Fruit fly (Drosophila melanogaster) whole organism, pupa: ENCODE results near the gene CG18558.

Experiments
- CG10348 ChIP-seq: fragments of 200-800 bp; sonication (Bioruptor generic); IDR thresholded peaks from 2 replicates; pipeline ENCODE4 v1.3.6; 2022; ENCODE audit warnings: missing biosample characterization, missing genetic modification characterization
- CG12605 ChIP-seq: fragments of 200-800 bp; sonication (Bioruptor generic); IDR thresholded peaks from 2 replicates; pipeline ENCODE4 v1.3.6; 2022; ENCODE audit warnings: missing biosample characterization, missing genetic modification characterization
- CG13204 ChIP-seq: fragments of 200-800 bp; sonication (Bioruptor generic); optimal IDR thresholded peaks from 2 replicates; lab custom pipeline; 2018; ENCODE audit warnings: missing biosample characterization, mild to moderate bottlenecking, missing genetic modification characterization, moderate library complexity
- CG14655 ChIP-seq: fragments of 200-800 bp; sonication (Bioruptor generic); optimal IDR thresholded peaks from 3 replicates; lab custom pipeline; 2017; ENCODE audit warnings: mild to moderate bottlenecking, missing biosample characterization, missing genetic modification reagents, missing genetic modification characterization
- CG15710 ChIP-seq: fragments of 200-800 bp; sonication (Bioruptor generic); optimal IDR thresholded peaks from 2 replicates; lab custom pipeline; 2018; ENCODE audit warnings: missing biosample characterization, mild to moderate bottlenecking, missing genetic modification characterization, moderate library complexity
- CG17806 ChIP-seq: fragments of 200-800 bp; sonication (Bioruptor generic); optimal IDR thresholded peaks from 2 replicates; lab custom pipeline; 2018; ENCODE audit warnings: missing biosample characterization, mild to moderate bottlenecking, missing genetic modification characterization, moderate library complexity
- CG32121 ChIP-seq: fragments of 200-800 bp; sonication (Bioruptor generic); IDR thresholded peaks from 2 replicates; pipeline ENCODE4 v1.3.6; 2022; ENCODE audit warnings: missing biosample characterization, missing genetic modification characterization
- CG34367 ChIP-seq: fragments of 200-800 bp; sonication (Bioruptor generic); optimal IDR thresholded peaks from 2 replicates; lab custom pipeline; 2018; ENCODE audit warnings: missing biosample characterization, mild to moderate bottlenecking, missing genetic modification characterization
- CG4496 ChIP-seq: fragments of 200-800 bp; sonication (Bioruptor generic); IDR thresholded peaks from 3 replicates; pipeline ENCODE4 v1.3.6; 2022; ENCODE audit warnings: missing biosample characterization, missing genetic modification characterization
- CG8159 ChIP-seq: fragments of 200-800 bp; sonication (Bioruptor generic); optimal IDR thresholded peaks from 3 replicates; lab custom pipeline; 2018; ENCODE audit warnings: missing biosample characterization, mild to moderate bottlenecking, missing genetic modification characterization, moderate library complexity
- CG9948 ChIP-seq: fragments of 200-800 bp; sonication (Bioruptor generic); optimal IDR thresholded peaks from 2 replicates; lab custom pipeline; 2018; ENCODE audit warnings: missing biosample characterization, mild to moderate bottlenecking, missing genetic modification characterization, moderate library complexity
- D1 ChIP-seq: fragments of 200-800 bp; sonication (Bioruptor generic); optimal IDR thresholded peaks from 2 replicates; lab custom pipeline; 2018; ENCODE audit warnings: missing biosample characterization, mild to moderate bottlenecking, missing genetic modification characterization, moderate library complexity
- EcR ChIP-seq: fragments of 200-800 bp; sonication (Bioruptor generic); optimal IDR thresholded peaks from 3 replicates; lab custom pipeline; 2019; ENCODE audit warnings: missing biosample characterization, missing genetic modification characterization, mild to moderate bottlenecking, moderate library complexity, missing genetic modification reagents
- Ets98B ChIP-seq: fragments of 200-800 bp; sonication (Bioruptor generic); IDR thresholded peaks from 2 replicates; pipeline ENCODE4 v1.3.6; 2022; ENCODE audit warnings: missing biosample characterization, missing genetic modification characterization
- Pif1A ChIP-seq: fragments of 200-800 bp; sonication (Bioruptor generic); optimal IDR thresholded peaks from 3 replicates; lab custom pipeline; 2016; ENCODE audit warnings: missing biosample characterization, missing genetic modification characterization
- Pif1B ChIP-seq: fragments of 200-800 bp; sonication (Bioruptor generic); optimal IDR thresholded peaks from 3 replicates; lab custom pipeline; 2016; ENCODE audit warnings: missing biosample characterization, missing genetic modification characterization
- Snoo ChIP-seq: fragments of 200-800 bp; sonication (Bioruptor generic); optimal IDR thresholded peaks from 3 replicates; lab custom pipeline; 2017; ENCODE audit warnings: missing biosample characterization, mild to moderate bottlenecking, missing genetic modification characterization, inconsistent platforms
- fd96Ca ChIP-seq: fragments of 200-800 bp; sonication (Bioruptor generic); IDR thresholded peaks from 3 replicates; pipeline ENCODE4 v1.3.6; 2022; ENCODE audit warnings: missing biosample characterization, missing genetic modification characterization
- gl ChIP-seq: fragments of 200-800 bp; sonication (Bioruptor generic); optimal IDR thresholded peaks from 2 replicates; lab custom pipeline; 2018; ENCODE audit warnings: missing biosample characterization, mild to moderate bottlenecking, missing genetic modification characterization
- rn ChIP-seq: fragments of 200-800 bp; sonication (Bioruptor generic); IDR thresholded peaks from 2 replicates; pipeline ENCODE4 v1.3.6; 2022; ENCODE audit warnings: missing biosample characterization, missing genetic modification characterization

Gene CG18558

DNA sequence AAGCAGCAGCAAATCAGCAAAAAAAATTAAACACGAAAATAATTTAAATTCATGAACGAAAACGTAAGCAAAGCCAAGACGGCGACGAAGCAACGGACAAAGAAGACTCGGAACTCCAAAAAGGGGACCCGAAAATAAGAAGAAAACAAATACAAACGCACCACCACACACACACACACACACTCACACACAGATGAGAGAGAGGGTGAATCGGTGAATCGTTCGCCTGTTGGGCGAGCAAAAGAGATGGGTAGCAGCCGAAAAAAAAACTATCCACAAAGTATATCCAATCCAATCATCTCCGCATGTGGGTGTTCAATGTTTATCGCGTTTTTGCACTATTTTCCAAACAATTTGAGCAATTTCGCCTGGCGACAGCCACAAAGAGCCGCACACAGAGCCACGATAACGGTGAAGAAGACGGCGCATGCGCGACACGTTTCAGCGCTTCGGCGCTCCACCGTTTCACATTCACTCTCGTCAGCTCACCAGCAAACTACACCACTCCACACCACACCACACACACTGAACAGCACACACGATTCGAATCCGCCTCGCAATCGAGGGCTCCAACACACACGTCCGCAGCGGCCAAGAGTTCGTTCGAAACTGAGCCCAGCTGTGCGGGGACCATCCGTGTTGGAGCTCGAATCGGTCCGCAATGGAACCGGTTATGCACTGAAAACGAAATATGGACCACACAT lies 14.5 kb downstream of the CG18558 start, which contains the start of gene Duox:
Gene Duox (minus strand): TSS at position 612 of the 704 bp plus-strand sequence.
- TF ChIP-seq CG4496 (GFP tag; lab: Robert Waterston, UW) = 0 out of 3 replicates have a peak, but pooled peaks have one; percentile 73
- TF ChIP-seq fd96Ca (GFP tag; lab: Robert Waterston, UW) = no peak
- no peak for TF ChIP-seq CG14655 (GFP tag; lab: Kevin White, UChicago)
- TF ChIP-seq Snoo (tag; lab: Kevin White, UChicago) = no peak
- no peak; the same call in 1 of the 2 replicates for TF ChIP-seq Ets98B (GFP tag; lab: Robert Waterston, UW)
- TF ChIP-seq rn = no peak
- TF ChIP-seq gl (tag; lab: Kevin White, UChicago) = no peak

DNA sequence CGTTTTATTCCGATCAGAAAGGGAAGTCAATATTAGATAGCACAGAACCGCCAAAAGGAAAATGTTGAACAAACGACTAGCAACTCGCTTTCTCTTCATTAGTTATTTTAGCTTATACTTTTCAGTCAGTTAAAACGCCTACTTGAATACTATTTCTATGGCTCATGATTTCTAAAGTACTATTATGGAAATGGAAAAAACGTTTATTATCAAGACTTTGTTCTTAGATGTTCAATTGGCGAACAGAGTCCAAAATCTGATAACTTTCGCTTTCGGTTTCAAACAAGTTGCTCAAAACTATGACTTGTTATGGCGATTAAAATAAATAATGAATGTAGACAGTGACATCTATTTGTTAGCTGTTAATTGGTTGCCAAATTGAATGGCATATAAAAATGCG lies 18.9 kb downstream of the CG18558 start, which contains the start of gene CG3123:
Gene CG3123 (minus strand): TSS at position 101 of the 400 bp plus-strand sequence.
- TF ChIP-seq CG12605 (no peak), fd96Ca (GFP tag; lab: Robert Waterston, UW) (no peak), CG17806 (tag; lab: Kevin White, UChicago) (no peak), CG4496 (GFP tag; lab: Robert Waterston, UW) (no peak), CG13204 (GFP tag; lab: Kevin White, UChicago) (no peak), CG9948 (no peak), CG10348 (GFP tag; lab: Robert Waterston, UW) (no peak)

DNA sequence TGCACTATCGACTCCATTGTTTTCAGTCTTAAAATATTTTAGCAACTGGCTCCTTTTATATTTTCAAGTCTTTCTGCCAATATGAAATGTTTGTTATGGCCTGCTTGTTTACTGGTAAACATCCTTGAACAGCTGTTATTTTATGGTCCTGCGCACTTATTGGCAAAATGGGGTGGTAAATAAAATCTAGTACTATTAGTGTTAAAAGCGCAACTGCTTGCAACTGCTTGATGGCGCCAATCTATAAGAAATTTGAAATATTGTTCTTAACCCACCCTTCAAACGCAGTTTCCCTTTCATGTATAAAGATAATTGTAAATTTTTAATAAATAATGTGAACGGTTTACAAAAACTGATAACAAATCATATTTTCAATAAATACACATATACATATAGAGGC lies 28.6 kb downstream of the CG18558 start, which contains the start of gene G6P:
Gene G6P (minus strand): TSS at position 88 of the 400 bp plus-strand sequence.
- TF ChIP-seq D1 (no peak), CG32121 (GFP tag; lab: Robert Waterston, UW) (no peak), Ets98B (GFP tag; lab: Robert Waterston, UW) (no peak), Pif1B (GFP tag; lab: Kevin White, UChicago) (no peak), rn (no peak), CG17806 (tag; lab: Kevin White, UChicago) (no peak), CG12605 (no peak), Snoo (tag; lab: Kevin White, UChicago) (no peak), fd96Ca (GFP tag; lab: Robert Waterston, UW) (no peak), EcR (GFP tag; lab: Kevin White, UChicago) (no peak), CG15710 (tag; lab: Kevin White, UChicago) (no peak), CG4496 (GFP tag; lab: Robert Waterston, UW) (no peak), CG9948 (no peak), CG34367 (tag; lab: Kevin White, UChicago) (no peak)

DNA sequence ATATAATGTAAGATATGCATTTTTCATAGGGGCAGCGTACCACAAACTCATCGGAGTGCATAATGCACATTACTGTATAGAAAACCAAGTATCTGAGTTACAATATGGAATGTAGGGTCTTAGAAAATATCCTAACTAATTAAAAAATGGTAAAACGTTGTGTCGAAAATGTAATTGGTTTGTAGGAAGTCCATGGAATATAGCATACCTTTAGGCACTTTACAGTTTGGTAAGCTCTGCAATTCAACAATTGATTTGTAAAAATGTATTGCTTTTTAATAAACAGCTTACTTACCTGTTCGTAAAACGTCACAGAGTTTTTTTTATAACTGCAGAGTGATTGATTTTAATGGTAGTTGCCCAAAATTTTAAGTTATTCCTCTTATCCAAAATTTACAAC lies 32.2 kb downstream of the CG18558 start, which contains the start of gene CG2964:
Gene CG2964 (plus strand): TSS at position 301 of the 400 bp plus-strand sequence.
- TF ChIP-seq CG17806 (tag; lab: Kevin White, UChicago) (no peak), fd96Ca (GFP tag; lab: Robert Waterston, UW) (no peak), Ets98B (GFP tag; lab: Robert Waterston, UW) (no peak), gl (tag; lab: Kevin White, UChicago) (no peak), CG15710 (tag; lab: Kevin White, UChicago) (no peak), CG32121 (GFP tag; lab: Robert Waterston, UW) (no peak), CG13204 (GFP tag; lab: Kevin White, UChicago) (no peak), CG4496 (GFP tag; lab: Robert Waterston, UW) (no peak), D1 (no peak), Pif1B (GFP tag; lab: Kevin White, UChicago) (no peak), Pif1A (GFP tag; lab: Kevin White, UChicago) (no peak), Snoo (tag; lab: Kevin White, UChicago) (no peak), CG8159 (no peak)
- TF ChIP-seq, all 21 proteins: peak for 0

DNA sequence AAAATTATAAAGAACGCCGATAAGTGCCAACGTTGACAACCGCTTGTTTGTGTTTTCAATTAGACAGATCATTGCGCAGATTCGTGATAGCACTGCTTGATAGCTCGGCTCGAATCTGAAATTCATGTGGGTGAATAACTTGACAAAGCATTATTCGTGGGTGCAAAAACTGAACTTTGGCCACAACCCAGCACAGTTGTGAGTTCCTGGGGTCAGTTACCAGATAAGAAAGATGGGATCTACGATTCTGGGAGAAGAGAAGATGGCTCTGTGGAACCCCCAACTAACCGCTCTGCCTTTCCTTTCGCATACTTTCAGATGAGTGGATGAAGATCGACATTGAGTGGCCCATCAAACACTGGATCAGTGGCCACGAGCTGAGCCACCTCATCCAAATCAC lies 33.5 kb downstream of the CG18558 start:
- no peak for TF ChIP-seq CG10348 (GFP tag; lab: Robert Waterston, UW)
- no peak for TF ChIP-seq CG32121 (GFP tag; lab: Robert Waterston, UW)
- no peak for TF ChIP-seq Ets98B (GFP tag; lab: Robert Waterston, UW)
- no peak for TF ChIP-seq CG4496 (GFP tag; lab: Robert Waterston, UW)
- TF ChIP-seq CG34367 (tag; lab: Kevin White, UChicago) = no peak
- no peak for TF ChIP-seq gl (tag; lab: Kevin White, UChicago)
- no peak for TF ChIP-seq CG13204 (GFP tag; lab: Kevin White, UChicago)
- no peak for TF ChIP-seq CG15710 (tag; lab: Kevin White, UChicago)
- no peak for TF ChIP-seq CG8159
- no peak for TF ChIP-seq CG17806 (tag; lab: Kevin White, UChicago)
- no peak for TF ChIP-seq CG9948
- no peak for TF ChIP-seq fd96Ca (GFP tag; lab: Robert Waterston, UW)
- TF ChIP-seq CG12605 = no peak

DNA sequence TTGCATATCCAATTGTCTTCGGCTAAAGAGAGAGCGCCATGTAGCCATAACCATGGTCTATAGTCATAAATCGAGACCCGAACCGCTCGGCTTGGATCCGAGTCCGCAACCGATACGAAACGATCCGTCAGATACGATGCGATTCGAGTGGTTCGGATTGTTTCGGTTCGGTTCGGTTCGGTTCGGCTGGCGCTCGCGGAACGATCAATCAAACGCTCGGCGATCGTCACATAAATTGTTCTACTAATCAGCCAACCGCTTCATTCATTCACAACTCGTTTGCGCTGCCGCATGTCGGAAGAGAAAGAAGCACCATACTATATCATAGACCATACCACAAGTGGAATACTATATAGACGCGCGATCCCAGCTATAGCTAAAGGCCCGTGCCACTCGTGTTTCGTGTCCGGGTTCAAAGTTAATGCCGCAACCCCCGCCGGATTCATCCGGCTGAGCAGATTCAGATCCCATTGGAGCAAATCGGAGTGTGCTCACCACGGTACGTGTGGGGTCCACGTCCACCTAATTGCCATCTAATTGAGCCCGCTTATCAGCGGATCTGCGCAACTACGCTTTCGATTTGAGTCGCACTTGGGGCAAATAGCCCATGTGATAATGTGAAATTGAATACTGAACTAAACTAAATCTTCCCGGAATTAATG lies 36.1 kb downstream of the CG18558 start:
- TF ChIP-seq CG4496 (GFP tag; lab: Robert Waterston, UW) (peak; percentile 67), CG8159 (no peak), CG12605 (peak; percentile 44), Ets98B (GFP tag; lab: Robert Waterston, UW) (peak; percentile 37; the same call in 1 of the 2 replicates), CG34367 (tag; lab: Kevin White, UChicago) (no peak), CG13204 (GFP tag; lab: Kevin White, UChicago) (peak; percentile 54)
